Worm (Caenorhabditis elegans) whole organism, early embryonic: ENCODE measurements around the gene hum-4.

Experiments used
- B0310.2 ChIP-seq: sonication (generic microtip); optimal IDR thresholded peaks from 2 replicates; lab custom pipeline; 2016; ENCODE audit warnings: mild to moderate bottlenecking, missing genetic modification characterization, missing compliant biosample characterization
- F13C5.2 ChIP-seq: sonication (generic microtip); optimal IDR thresholded peaks from 2 replicates; lab custom pipeline; 2017; ENCODE audit warnings: mild to moderate bottlenecking, missing genetic modification characterization, inconsistent platforms, missing compliant biosample characterization
- aly-1 ChIP-seq: sonication (generic microtip); optimal IDR thresholded peaks from 2 replicates; lab custom pipeline; 2016; ENCODE audit warnings: missing genetic modification characterization, missing compliant biosample characterization
- ama-1 ChIP-seq: fragments of 150-350 bp; optimal IDR thresholded peaks from 2 replicates; lab custom pipeline; 2014
- ceh-13 ChIP-seq: fragments of 200-800 bp; sonication (Bioruptor generic); optimal IDR thresholded peaks from 2 replicates; lab custom pipeline; 2018; ENCODE audit warnings: mild to moderate bottlenecking, missing genetic modification characterization, missing compliant biosample characterization
- ceh-36 ChIP-seq: sonication (generic microtip); optimal IDR thresholded peaks from 2 replicates; lab custom pipeline; 2016; ENCODE audit warnings: missing genetic modification characterization, inconsistent platforms, missing compliant biosample characterization
- ets-7 ChIP-seq: sonication (generic microtip); optimal IDR thresholded peaks from 2 replicates; lab custom pipeline; 2016; ENCODE audit warnings: missing genotype, missing genetic modification characterization, missing compliant biosample characterization
- flt-1 ChIP-seq: fragments of 200-800 bp; sonication (Bioruptor generic); IDR thresholded peaks from 2 replicates; pipeline ENCODE4 v1.3.6; 2022; ENCODE audit warnings: missing genetic modification characterization, missing compliant biosample characterization
- hmbx-1 ChIP-seq: sonication (generic microtip); optimal IDR thresholded peaks from 2 replicates; lab custom pipeline; 2016; ENCODE audit warnings: mild to moderate bottlenecking, missing genetic modification characterization, missing compliant biosample characterization
- hmg-4 ChIP-seq: fragments of 200-800 bp; sonication (Bioruptor generic); optimal IDR thresholded peaks from 2 replicates; lab custom pipeline; 2018; ENCODE audit warnings: mild to moderate bottlenecking, missing genetic modification characterization, missing compliant biosample characterization
- hnd-1 ChIP-seq: sonication (generic microtip); optimal IDR thresholded peaks from 2 replicates; lab custom pipeline; 2016; ENCODE audit warnings: missing genetic modification characterization, missing compliant biosample characterization
- pes-1 ChIP-seq: fragments of 200-800 bp; sonication (Bioruptor generic); IDR thresholded peaks from 2 replicates; pipeline ENCODE4 v1.3.6; 2022; ENCODE audit warnings: missing genetic modification reagents, missing genetic modification characterization, missing compliant biosample characterization
- scrt-1 ChIP-seq: fragments of 200-800 bp; sonication (Bioruptor generic); IDR thresholded peaks from 2 replicates; pipeline ENCODE4 v1.3.6; 2022; ENCODE audit warnings: missing genetic modification characterization, missing compliant biosample characterization
- sea-1 ChIP-seq: fragments of 200-800 bp; sonication (Bioruptor generic); conservative IDR thresholded peaks from 2 replicates; pipeline ENCODE4 v1.3.6; 2022; ENCODE audit warnings: missing genetic modification characterization, missing compliant biosample characterization
- tbx-11 ChIP-seq: fragments of 200-800 bp; sonication (Bioruptor generic); IDR thresholded peaks from 2 replicates; pipeline ENCODE4 v1.3.6; 2022; ENCODE audit warnings: missing genetic modification characterization, missing compliant biosample characterization
- tbx-37 ChIP-seq: fragments of 200-800 bp; sonication (Bioruptor generic); conservative IDR thresholded peaks from 2 replicates; pipeline ENCODE4 v1.3.6; 2022; ENCODE audit warnings: missing genetic modification reagents, missing genetic modification characterization, missing compliant biosample characterization
- tra-4 ChIP-seq: sonication (generic microtip); optimal IDR thresholded peaks from 2 replicates; lab custom pipeline; 2017; ENCODE audit warnings: missing genetic modification characterization, missing compliant biosample characterization

hum-4 gene

ce11 chrX:11463005-11463404, 29.6 kb upstream of the hum-4 start:
- TF ChIP-seq aly-1 (tag; lab: Kevin White, UChicago) (no peak), hmg-4 (GFP tag; lab: Kevin White, UChicago) (no peak), ceh-13 (GFP tag; lab: Kevin White, UChicago) (no peak), ceh-36 (no peak), sea-1 (GFP tag; lab: Robert Waterston, UW) (no peak), scrt-1 (GFP tag; lab: Robert Waterston, UW) (no peak), F13C5.2 (tag; lab: Kevin White, UChicago) (no peak), tbx-11 (GFP tag; lab: Robert Waterston, UW) (no peak), ets-7 (tag; lab: Kevin White, UChicago) (no peak), B0310.2 (no peak), tbx-37 (GFP tag; lab: Robert Waterston, UW) (no peak), pes-1 (no peak), flt-1 (GFP tag; lab: Robert Waterston, UW) (no peak), hmbx-1 (tag; lab: Kevin White, UChicago) (no peak), hnd-1 (tag; lab: Kevin White, UChicago) (no peak), ama-1 (no peak), tra-4 (no peak)

ce11 chrX:11462112-11462511, 28.7 kb upstream of the hum-4 start:
- no peak for TF ChIP-seq F13C5.2 (tag; lab: Kevin White, UChicago)
- no peak for TF ChIP-seq ceh-36
- TF ChIP-seq pes-1 = no peak
- no peak for TF ChIP-seq ets-7 (tag; lab: Kevin White, UChicago)
- TF ChIP-seq hmg-4 (GFP tag; lab: Kevin White, UChicago) = no peak
- no peak for TF ChIP-seq scrt-1 (GFP tag; lab: Robert Waterston, UW)
- no peak for TF ChIP-seq tbx-37 (GFP tag; lab: Robert Waterston, UW)
- no peak for TF ChIP-seq hmbx-1 (tag; lab: Kevin White, UChicago)
- TF ChIP-seq ama-1 = no peak

ce11 chrX:11461545-11461944, 28.2 kb upstream of the hum-4 start:
- TF ChIP-seq hmg-4 (GFP tag; lab: Kevin White, UChicago) = no peak
- no peak for TF ChIP-seq aly-1 (tag; lab: Kevin White, UChicago)
- no peak for TF ChIP-seq F13C5.2 (tag; lab: Kevin White, UChicago)
- TF ChIP-seq flt-1 (GFP tag; lab: Robert Waterston, UW) = no peak
- no peak for TF ChIP-seq hmbx-1 (tag; lab: Kevin White, UChicago)
- TF ChIP-seq pes-1 = no peak
- TF ChIP-seq scrt-1 (GFP tag; lab: Robert Waterston, UW) = no peak
- TF ChIP-seq ets-7 (tag; lab: Kevin White, UChicago) = no peak

- no peak for TF ChIP-seq F13C5.2 (tag; lab: Kevin White, UChicago)
- TF ChIP-seq tbx-11 (GFP tag; lab: Robert Waterston, UW) = no peak
- TF ChIP-seq tbx-37 (GFP tag; lab: Robert Waterston, UW) = no peak
- no peak for TF ChIP-seq ama-1
- TF ChIP-seq aly-1 (tag; lab: Kevin White, UChicago) = no peak
- TF ChIP-seq ceh-13 (GFP tag; lab: Kevin White, UChicago) = no peak
- TF ChIP-seq scrt-1 (GFP tag; lab: Robert Waterston, UW) = no peak
- no peak for TF ChIP-seq hmbx-1 (tag; lab: Kevin White, UChicago)
- TF ChIP-seq ets-7 (tag; lab: Kevin White, UChicago) = no peak
Observed at ce11 chrX:11456665-11457064, 23.3 kb upstream of the hum-4 start.

ce11 chrX:11454231-11454630, 20.8 kb upstream of the hum-4 start, which contains the start of gene F48C5.2:
Gene F48C5.2, minus strand, starts transcription at chrX:11454331.
- TF ChIP-seq hmbx-1 (tag; lab: Kevin White, UChicago) (no peak), tbx-11 (GFP tag; lab: Robert Waterston, UW) (no peak), F13C5.2 (tag; lab: Kevin White, UChicago) (no peak), scrt-1 (GFP tag; lab: Robert Waterston, UW) (no peak), tra-4 (no peak), hmg-4 (GFP tag; lab: Kevin White, UChicago) (no peak), hnd-1 (tag; lab: Kevin White, UChicago) (no peak), ets-7 (tag; lab: Kevin White, UChicago) (no peak), aly-1 (tag; lab: Kevin White, UChicago) (no peak), ceh-36 (no peak), ceh-13 (GFP tag; lab: Kevin White, UChicago) (no peak)

- TF ChIP-seq flt-1 (GFP tag; lab: Robert Waterston, UW) (no peak), tbx-37 (GFP tag; lab: Robert Waterston, UW) (no peak), aly-1 (tag; lab: Kevin White, UChicago) (no peak), sea-1 (GFP tag; lab: Robert Waterston, UW) (no peak), ceh-36 (no peak), scrt-1 (GFP tag; lab: Robert Waterston, UW) (no peak), ceh-13 (GFP tag; lab: Kevin White, UChicago) (no peak), ets-7 (tag; lab: Kevin White, UChicago) (no peak), tbx-11 (GFP tag; lab: Robert Waterston, UW) (no peak), B0310.2 (no peak), tra-4 (no peak), hmg-4 (GFP tag; lab: Kevin White, UChicago) (no peak), hmbx-1 (tag; lab: Kevin White, UChicago) (no peak), ama-1 (no peak)
Observed at ce11 chrX:11452316-11452715, 18.9 kb upstream of the hum-4 start.

ce11 chrX:11450261-11450660, 16.9 kb upstream of the hum-4 start:
- TF ChIP-seq pes-1 (no peak), hnd-1 (tag; lab: Kevin White, UChicago) (no peak), sea-1 (GFP tag; lab: Robert Waterston, UW) (no peak), F13C5.2 (tag; lab: Kevin White, UChicago) (no peak), tbx-37 (GFP tag; lab: Robert Waterston, UW) (no peak), aly-1 (tag; lab: Kevin White, UChicago) (no peak), B0310.2 (no peak), ama-1 (no peak)
